Worm (Caenorhabditis elegans) whole organism, early embryonic: ENCODE data around the gene Y57A10C.1.

ENCODE experiments used
- B0310.2 ChIP-seq: sonication (generic microtip); optimal IDR thresholded peaks from 2 replicates; lab custom pipeline; 2016; ENCODE audit warnings: mild to moderate bottlenecking, missing genetic modification characterization, missing compliant biosample characterization
- F13C5.2 ChIP-seq: sonication (generic microtip); optimal IDR thresholded peaks from 2 replicates; lab custom pipeline; 2017; ENCODE audit warnings: mild to moderate bottlenecking, missing genetic modification characterization, inconsistent platforms, missing compliant biosample characterization
- aly-1 ChIP-seq: sonication (generic microtip); optimal IDR thresholded peaks from 2 replicates; lab custom pipeline; 2016; ENCODE audit warnings: missing genetic modification characterization, missing compliant biosample characterization
- ama-1 ChIP-seq: fragments of 150-350 bp; optimal IDR thresholded peaks from 2 replicates; lab custom pipeline; 2014
- ceh-13 ChIP-seq: fragments of 200-800 bp; sonication (Bioruptor generic); optimal IDR thresholded peaks from 2 replicates; lab custom pipeline; 2018; ENCODE audit warnings: mild to moderate bottlenecking, missing genetic modification characterization, missing compliant biosample characterization
- ceh-36 ChIP-seq: sonication (generic microtip); optimal IDR thresholded peaks from 2 replicates; lab custom pipeline; 2016; ENCODE audit warnings: missing genetic modification characterization, inconsistent platforms, missing compliant biosample characterization
- ets-7 ChIP-seq: sonication (generic microtip); optimal IDR thresholded peaks from 2 replicates; lab custom pipeline; 2016; ENCODE audit warnings: missing genotype, missing genetic modification characterization, missing compliant biosample characterization
- flt-1 ChIP-seq: fragments of 200-800 bp; sonication (Bioruptor generic); IDR thresholded peaks from 2 replicates; pipeline ENCODE4 v1.3.6; 2022; ENCODE audit warnings: missing genetic modification characterization, missing compliant biosample characterization
- hmbx-1 ChIP-seq: sonication (generic microtip); optimal IDR thresholded peaks from 2 replicates; lab custom pipeline; 2016; ENCODE audit warnings: mild to moderate bottlenecking, missing genetic modification characterization, missing compliant biosample characterization
- hmg-4 ChIP-seq: fragments of 200-800 bp; sonication (Bioruptor generic); optimal IDR thresholded peaks from 2 replicates; lab custom pipeline; 2018; ENCODE audit warnings: mild to moderate bottlenecking, missing genetic modification characterization, missing compliant biosample characterization
- hnd-1 ChIP-seq: sonication (generic microtip); optimal IDR thresholded peaks from 2 replicates; lab custom pipeline; 2016; ENCODE audit warnings: missing genetic modification characterization, missing compliant biosample characterization
- pes-1 ChIP-seq: fragments of 200-800 bp; sonication (Bioruptor generic); IDR thresholded peaks from 2 replicates; pipeline ENCODE4 v1.3.6; 2022; ENCODE audit warnings: missing genetic modification reagents, missing genetic modification characterization, missing compliant biosample characterization
- scrt-1 ChIP-seq: fragments of 200-800 bp; sonication (Bioruptor generic); IDR thresholded peaks from 2 replicates; pipeline ENCODE4 v1.3.6; 2022; ENCODE audit warnings: missing genetic modification characterization, missing compliant biosample characterization
- sea-1 ChIP-seq: fragments of 200-800 bp; sonication (Bioruptor generic); conservative IDR thresholded peaks from 2 replicates; pipeline ENCODE4 v1.3.6; 2022; ENCODE audit warnings: missing genetic modification characterization, missing compliant biosample characterization
- tbx-11 ChIP-seq: fragments of 200-800 bp; sonication (Bioruptor generic); IDR thresholded peaks from 2 replicates; pipeline ENCODE4 v1.3.6; 2022; ENCODE audit warnings: missing genetic modification characterization, missing compliant biosample characterization
- tbx-37 ChIP-seq: fragments of 200-800 bp; sonication (Bioruptor generic); conservative IDR thresholded peaks from 2 replicates; pipeline ENCODE4 v1.3.6; 2022; ENCODE audit warnings: missing genetic modification reagents, missing genetic modification characterization, missing compliant biosample characterization
- tra-4 ChIP-seq: sonication (generic microtip); optimal IDR thresholded peaks from 2 replicates; lab custom pipeline; 2017; ENCODE audit warnings: missing genetic modification characterization, missing compliant biosample characterization

Gene Y57A10C.1

DNA sequence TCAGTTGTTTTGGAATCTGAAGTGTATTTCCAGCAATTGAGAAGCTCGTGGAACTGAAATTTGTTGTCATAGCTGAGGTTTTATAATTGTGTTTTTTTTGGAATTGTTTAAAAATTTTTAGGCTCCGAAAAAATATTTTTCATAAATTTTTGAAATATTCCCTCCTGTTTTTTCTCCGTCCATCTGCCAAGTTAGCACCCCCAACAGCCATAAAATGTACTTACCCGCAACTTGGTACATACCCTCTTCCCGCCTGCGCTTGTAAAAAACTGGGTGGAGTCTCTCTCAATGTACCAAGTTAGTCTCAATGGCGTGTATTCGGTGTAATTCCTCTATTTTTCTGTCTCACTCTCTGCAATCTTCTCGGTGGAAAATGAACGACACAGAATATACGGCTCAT, 22.5 kb downstream of the Y57A10C.1 start, which contains the start of gene Y57A10B.6:
TSS of gene Y57A10B.6 (plus strand) at position 301 of the 400 bp plus-strand sequence.
- TF ChIP-seq ets-7 (tag; lab: Kevin White, UChicago): no peak
- no peak for TF ChIP-seq sea-1 (GFP tag; lab: Robert Waterston, UW)
- TF ChIP-seq tbx-37 (GFP tag; lab: Robert Waterston, UW): no peak
- TF ChIP-seq ama-1: no peak
- TF ChIP-seq hnd-1 (tag; lab: Kevin White, UChicago): no peak
- no peak for TF ChIP-seq ceh-13 (GFP tag; lab: Kevin White, UChicago)
- no peak for TF ChIP-seq B0310.2 (tag; lab: Kevin White, UChicago)
- TF ChIP-seq pes-1: no peak
- no peak for TF ChIP-seq tbx-11

DNA sequence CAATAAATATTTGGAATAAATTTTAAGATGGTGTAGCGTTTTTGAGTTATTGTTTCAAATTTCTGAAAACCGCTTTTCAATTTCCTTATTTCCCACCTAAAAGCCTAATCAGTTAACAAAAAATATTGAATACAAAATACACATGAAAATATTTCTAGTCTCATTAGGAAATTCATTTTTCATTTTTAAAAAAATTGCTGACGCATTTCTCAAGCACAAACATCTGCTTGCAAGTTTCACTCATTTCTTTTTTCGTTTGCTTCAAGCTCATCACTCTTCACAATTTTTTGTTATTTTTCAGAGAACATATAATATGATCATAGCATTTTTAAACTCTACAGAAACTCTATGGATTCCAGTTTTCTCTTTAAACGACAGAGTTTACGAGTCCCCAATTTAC, 24.3 kb downstream of the Y57A10C.1 start, which contains the start of gene sre-41:
TSS of gene sre-41 (plus strand) at position 301 of the 400 bp plus-strand sequence.
- no peak for TF ChIP-seq flt-1 (GFP tag; lab: Robert Waterston, UW)

DNA sequence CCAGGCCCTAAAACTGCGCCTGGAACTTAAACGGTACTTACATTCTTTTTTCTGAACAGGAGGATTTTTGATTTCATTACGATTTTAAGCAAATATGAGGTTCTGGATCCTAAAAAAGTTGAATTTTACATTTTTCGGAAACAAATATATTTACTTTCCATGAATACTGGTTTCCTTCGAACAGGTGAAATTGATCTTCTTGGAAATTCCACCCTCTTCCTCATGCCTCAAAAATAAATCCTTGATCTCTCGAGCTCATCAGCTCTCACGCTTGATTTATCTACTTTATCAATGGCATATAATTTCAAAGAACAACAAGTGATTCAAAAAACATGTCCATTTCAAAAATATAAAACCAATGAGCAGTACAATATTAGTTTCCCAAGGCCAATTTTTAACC, 24.8 kb downstream of the Y57A10C.1 start:
- TF ChIP-seq ceh-13 (GFP tag; lab: Kevin White, UChicago): no peak
- no peak for TF ChIP-seq ceh-36
- TF ChIP-seq hmbx-1 (tag; lab: Kevin White, UChicago): no peak
- no peak for TF ChIP-seq pes-1
- no peak for TF ChIP-seq hmg-4
- TF ChIP-seq sea-1 (GFP tag; lab: Robert Waterston, UW): no peak
- TF ChIP-seq scrt-1 (GFP tag; lab: Robert Waterston, UW): no peak
- no peak for TF ChIP-seq F13C5.2
- no peak for TF ChIP-seq ama-1
- TF ChIP-seq ets-7 (tag; lab: Kevin White, UChicago): no peak
- no peak for TF ChIP-seq tra-4 (tag; lab: Kevin White, UChicago)
- TF ChIP-seq B0310.2 (tag; lab: Kevin White, UChicago): no peak
- TF ChIP-seq tbx-37 (GFP tag; lab: Robert Waterston, UW): no peak

DNA sequence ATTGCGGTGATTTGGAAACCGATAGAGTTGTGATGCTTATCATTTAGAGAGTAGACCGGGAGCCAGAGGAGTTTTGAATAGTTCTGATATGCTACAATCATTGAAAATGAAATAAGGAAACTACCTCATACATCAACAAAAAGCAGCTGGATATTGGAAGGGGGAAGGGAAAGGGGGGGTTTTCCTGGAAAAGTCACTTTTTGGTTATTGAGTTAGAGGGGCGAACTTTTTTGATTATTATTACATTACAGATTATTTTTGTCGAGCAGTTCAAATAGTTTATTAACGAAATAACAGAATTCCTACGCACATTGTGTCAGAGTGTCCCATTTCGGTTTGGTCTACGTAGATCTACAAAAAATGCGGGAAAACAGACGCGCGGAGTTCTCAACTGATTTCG, 25.5 kb downstream of the Y57A10C.1 start, which contains the start of gene sre-42:
TSS of gene sre-42 (minus strand) at position 101 of the 400 bp plus-strand sequence.
- TF ChIP-seq ets-7 (tag; lab: Kevin White, UChicago) (no peak), hnd-1 (tag; lab: Kevin White, UChicago) (no peak), tbx-11 (no peak), pes-1 (no peak), F13C5.2 (no peak), ceh-36 (no peak), B0310.2 (tag; lab: Kevin White, UChicago) (no peak), sea-1 (GFP tag; lab: Robert Waterston, UW) (no peak), ama-1 (no peak), scrt-1 (GFP tag; lab: Robert Waterston, UW) (no peak), tbx-37 (GFP tag; lab: Robert Waterston, UW) (no peak), hmg-4 (no peak), flt-1 (GFP tag; lab: Robert Waterston, UW) (no peak), ceh-13 (GFP tag; lab: Kevin White, UChicago) (no peak), tra-4 (tag; lab: Kevin White, UChicago) (no peak), hmbx-1 (tag; lab: Kevin White, UChicago) (no peak), aly-1 (tag; lab: Kevin White, UChicago) (no peak)

DNA sequence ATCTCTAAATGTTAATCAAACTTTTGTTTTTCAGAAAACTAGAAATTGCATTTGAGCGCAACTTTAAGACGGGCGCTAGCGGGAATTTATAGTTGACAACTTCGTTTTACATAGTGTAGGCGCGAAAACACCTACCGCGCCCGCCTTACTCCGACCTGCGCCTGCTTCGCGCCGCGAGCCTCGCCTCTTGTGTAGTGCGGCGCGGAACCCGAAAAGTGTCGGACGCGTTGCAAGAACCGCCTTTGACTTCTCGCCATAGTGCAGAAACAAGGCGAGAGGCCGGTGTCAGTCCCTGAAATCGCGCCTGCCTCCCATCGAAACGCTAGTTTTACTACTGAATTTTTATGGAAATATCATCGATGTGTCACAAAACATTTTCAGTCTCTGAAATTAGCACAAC, 26.5 kb downstream of the Y57A10C.1 start:
- TF ChIP-seq F13C5.2 (no peak), ets-7 (tag; lab: Kevin White, UChicago) (no peak), ceh-13 (GFP tag; lab: Kevin White, UChicago) (no peak), pes-1 (no peak), hnd-1 (tag; lab: Kevin White, UChicago) (no peak), aly-1 (tag; lab: Kevin White, UChicago) (no peak), ceh-36 (no peak), tra-4 (tag; lab: Kevin White, UChicago) (no peak), tbx-11 (no peak)

DNA sequence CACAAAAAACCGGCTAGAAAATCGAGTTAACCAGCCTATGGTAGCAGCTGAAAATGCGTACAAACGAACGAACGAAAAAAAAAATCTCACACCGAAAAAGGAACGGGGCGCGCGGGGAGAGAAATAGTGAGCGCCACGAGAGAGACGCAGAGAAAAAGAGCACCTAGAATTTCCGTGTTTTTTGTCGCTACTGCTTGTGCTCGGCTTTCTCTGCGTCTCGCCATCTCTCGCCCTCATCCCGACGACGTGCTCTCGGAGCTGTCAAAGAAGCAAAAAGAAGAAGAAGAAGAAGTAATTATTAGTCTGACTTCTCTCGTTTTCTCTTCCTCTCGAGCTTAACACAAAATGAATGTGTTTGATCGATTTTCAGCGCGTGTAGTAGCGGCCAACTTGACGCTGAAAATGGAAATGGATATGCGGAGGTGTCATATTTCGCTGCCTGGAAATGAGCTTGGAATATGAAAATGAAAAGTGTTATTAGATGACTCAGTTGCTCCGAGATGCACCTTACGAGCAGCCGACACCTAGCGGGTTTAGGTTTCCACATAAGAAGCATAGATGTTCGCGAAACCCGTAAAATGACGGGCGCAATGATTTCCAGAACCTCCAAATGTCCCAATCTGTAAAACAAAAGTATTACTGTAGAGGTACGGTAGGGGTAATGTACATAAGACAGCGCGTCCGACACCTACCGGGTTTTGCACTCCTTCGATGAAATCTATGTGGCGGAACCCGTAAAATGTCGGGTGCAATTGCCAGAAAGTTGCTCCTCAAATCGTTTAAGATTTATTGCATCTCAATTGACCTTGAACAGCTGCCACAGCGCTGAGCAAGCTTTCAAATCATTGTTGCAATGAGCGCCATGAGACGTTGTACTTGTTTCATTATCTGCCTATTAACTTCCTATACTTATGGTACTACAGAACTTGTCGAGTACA, 29.4 kb downstream of the Y57A10C.1 start, which contains the start of gene btb-14:
TSS of gene btb-14 (plus strand) at position 839 of the 938 bp plus-strand sequence.
- TF ChIP-seq tra-4 (tag; lab: Kevin White, UChicago) (no peak), hnd-1 (tag; lab: Kevin White, UChicago) (no peak), pes-1 (no peak)

DNA sequence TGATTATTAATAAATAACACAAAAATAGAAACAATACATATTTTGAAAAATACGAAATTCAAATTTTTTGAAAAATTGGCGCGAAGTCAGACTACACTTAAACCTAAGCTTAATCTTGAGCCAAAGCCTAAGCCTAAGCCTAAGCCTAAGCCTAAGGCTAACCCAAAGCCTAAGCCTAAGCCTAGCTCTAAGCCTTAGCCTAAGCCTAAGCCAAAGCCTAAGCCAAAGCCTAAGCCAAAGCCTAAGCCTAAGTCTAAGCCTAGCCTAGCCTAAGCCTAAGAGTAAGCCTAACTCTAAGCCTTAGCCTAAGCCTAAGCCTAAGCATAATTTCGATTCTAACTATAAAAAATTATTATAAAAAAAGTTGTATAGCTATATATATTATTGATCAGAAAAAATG, 31.4 kb downstream of the Y57A10C.1 start:
- TF ChIP-seq hmbx-1 (tag; lab: Kevin White, UChicago) (no peak), ceh-36 (peak; percentile 76), hnd-1 (tag; lab: Kevin White, UChicago) (no peak), tra-4 (tag; lab: Kevin White, UChicago) (no peak)

DNA sequence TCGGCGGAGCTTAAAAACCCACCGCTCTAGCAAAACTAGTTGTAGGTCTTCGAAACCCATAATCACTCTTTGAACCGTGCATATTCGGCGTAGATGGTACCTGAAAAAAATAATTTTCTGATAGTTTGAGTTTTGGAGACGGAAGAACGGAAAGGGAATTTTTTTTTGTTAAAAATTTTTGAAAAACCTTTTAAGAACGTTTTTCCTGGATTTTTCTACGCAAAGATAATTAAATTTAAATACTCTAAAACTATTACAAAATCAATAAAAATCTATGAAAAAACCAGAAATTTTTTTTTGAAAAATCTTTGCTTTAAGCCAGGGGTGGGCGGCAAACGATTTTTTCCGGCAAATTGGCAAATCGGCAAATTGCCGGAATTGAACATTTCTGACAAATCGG, 32.9 kb downstream of the Y57A10C.1 start, which contains the start of gene marc-5:
TSS of gene marc-5 (minus strand) at position 101 of the 400 bp plus-strand sequence.
- TF ChIP-seq ceh-13 (GFP tag; lab: Kevin White, UChicago): no peak
- no peak for TF ChIP-seq hmbx-1 (tag; lab: Kevin White, UChicago)
- TF ChIP-seq tbx-37 (GFP tag; lab: Robert Waterston, UW): no peak
- no peak for TF ChIP-seq flt-1 (GFP tag; lab: Robert Waterston, UW)
- TF ChIP-seq ama-1: no peak
- TF ChIP-seq tbx-11: no peak
- no peak for TF ChIP-seq F13C5.2
- no peak for TF ChIP-seq hnd-1 (tag; lab: Kevin White, UChicago)
- no peak for TF ChIP-seq hmg-4
- TF ChIP-seq tra-4 (tag; lab: Kevin White, UChicago): no peak
- no peak for TF ChIP-seq aly-1 (tag; lab: Kevin White, UChicago)
